Worm (Caenorhabditis elegans): ENCODE data around the gene cfap-36.

- TF ChIP-seq nfya-1 (tag; optimal IDR thresholded peaks at IDR 0.05; ENCODE audit: borderline replicate concordance, insufficient read depth) (no peak), him-1 (tag; optimal IDR thresholded peaks at IDR 0.05) (no peak), hmg-1.2 (GFP tag; IDR thresholded peaks at IDR 0.05) (no peak), unc-62 (GFP tag; optimal IDR thresholded peaks at IDR 0.05) (no peak), cebp-1 (GFP tag; IDR thresholded peaks at IDR 0.05) (no peak), cebp-1 (tag; optimal IDR thresholded peaks at IDR 0.05) (no peak), ceh-27 (GFP tag; optimal IDR thresholded peaks at IDR 0.05) (no peak)
Observed at ce11 chrV:138592-138991, 33.4 kb downstream of the cfap-36 start, which contains the start of gene W03F9.9.
